Fruit fly (Drosophila melanogaster) whole organism, embryonic: ENCODE data around the gene CG6163.

Source experiments
- ATbp ChIP-seq: fragments of 200-800 bp; sonication (Bioruptor generic); optimal IDR thresholded peaks from 2 replicates; lab custom pipeline; 2017; ENCODE audit warnings: missing biosample characterization, mild to moderate bottlenecking, missing genetic modification characterization, missing genetic modification reagents
- Blimp-1 ChIP-seq: fragments of 200-800 bp; sonication (Bioruptor generic); optimal IDR thresholded peaks from 3 replicates; lab custom pipeline; 2018; ENCODE audit warnings: missing biosample characterization, missing genetic modification characterization, mild to moderate bottlenecking, moderate library complexity, missing genetic modification reagents
- C15 ChIP-seq: fragments of 200-800 bp; sonication (Bioruptor generic); IDR thresholded peaks from 3 replicates; pipeline ENCODE4 v1.3.6; 2022; ENCODE audit warnings: missing biosample characterization, missing genetic modification characterization
- CG10462 ChIP-seq: fragments of 200-800 bp; sonication (Bioruptor generic); optimal IDR thresholded peaks from 2 replicates; lab custom pipeline; 2016; ENCODE audit warnings: missing biosample characterization, missing genetic modification characterization
- CG12299 ChIP-seq: fragments of 200-800 bp; sonication (Bioruptor generic); optimal IDR thresholded peaks from 2 replicates; lab custom pipeline; 2018; ENCODE audit warnings: missing biosample characterization, mild to moderate bottlenecking, missing genetic modification characterization
- CG1233 ChIP-seq: fragments of 200-800 bp; sonication (Bioruptor generic); optimal IDR thresholded peaks from 4 replicates; lab custom pipeline; 2018; ENCODE audit warnings: missing biosample characterization, mild to moderate bottlenecking, missing genetic modification characterization
- CG13287 ChIP-seq: fragments of 200-800 bp; sonication (Bioruptor generic); IDR thresholded peaks from 2 replicates; pipeline ENCODE4 v1.3.6; 2022; ENCODE audit warnings: missing biosample characterization, missing genetic modification characterization; ENCODE audit not compliant: partially characterized antibody
- CG14050 ChIP-seq: fragments of 200-800 bp; sonication (Bioruptor generic); IDR thresholded peaks from 3 replicates; pipeline ENCODE4 v1.3.6; 2022; ENCODE audit warnings: missing biosample characterization, missing genetic modification characterization
- CG14965 ChIP-seq: fragments of 200-800 bp; sonication (Bioruptor generic); optimal IDR thresholded peaks from 2 replicates; lab custom pipeline; 2016; ENCODE audit warnings: missing biosample characterization, missing genetic modification characterization, borderline replicate concordance
- CG15269 ChIP-seq: fragments of 200-800 bp; sonication (Bioruptor generic); optimal IDR thresholded peaks from 2 replicates; lab custom pipeline; 2018; ENCODE audit warnings: missing biosample characterization, mild to moderate bottlenecking, missing genetic modification characterization, moderate library complexity
- CG17802 ChIP-seq: fragments of 200-800 bp; sonication (Bioruptor generic); optimal IDR thresholded peaks from 2 replicates; lab custom pipeline; 2018; ENCODE audit warnings: missing biosample characterization, mild to moderate bottlenecking, missing genetic modification characterization, moderate library complexity
- CG17829 ChIP-seq: fragments of 200-800 bp; optimal IDR thresholded peaks from 2 replicates; lab custom pipeline; 2019; ENCODE audit warnings: missing biosample characterization, mild to moderate bottlenecking, missing genetic modification characterization, moderate library complexity
- CG18262 ChIP-seq: fragments of 200-800 bp; optimal IDR thresholded peaks from 3 replicates; lab custom pipeline; 2019; ENCODE audit warnings: missing biosample characterization, mild to moderate bottlenecking, missing genetic modification characterization, moderate library complexity
- CG1832 ChIP-seq: fragments of 200-800 bp; sonication (Bioruptor generic); optimal IDR thresholded peaks from 2 replicates; lab custom pipeline; 2017; ENCODE audit warnings: missing biosample characterization, mild to moderate bottlenecking, missing genetic modification characterization, inconsistent platforms
- CG30403 ChIP-seq: fragments of 200-800 bp; sonication (Bioruptor generic); optimal IDR thresholded peaks from 3 replicates; lab custom pipeline; 2016; ENCODE audit warnings: missing biosample characterization, missing genetic modification characterization
- CG3163 ChIP-seq: fragments of 200-800 bp; sonication (Bioruptor generic); optimal IDR thresholded peaks from 3 replicates; lab custom pipeline; 2016; ENCODE audit warnings: missing biosample characterization, missing genetic modification characterization
- CG33557 ChIP-seq: fragments of 200-800 bp; sonication (Bioruptor generic); optimal IDR thresholded peaks from 2 replicates; lab custom pipeline; 2019; ENCODE audit warnings: missing biosample characterization, mild to moderate bottlenecking, missing genetic modification characterization, moderate library complexity
- CG3995 ChIP-seq: fragments of 200-800 bp; sonication (Bioruptor generic); optimal IDR thresholded peaks from 3 replicates; lab custom pipeline; 2016; ENCODE audit warnings: missing biosample characterization, missing genetic modification characterization
- CG6272 ChIP-seq: fragments of 200-800 bp; sonication (Bioruptor generic); IDR thresholded peaks from 2 replicates; pipeline ENCODE4 v1.3.6; 2022; ENCODE audit warnings: missing biosample characterization, missing genetic modification characterization
- CG7556 ChIP-seq: fragments of 200-800 bp; sonication (Bioruptor generic); optimal IDR thresholded peaks from 2 replicates; lab custom pipeline; 2017; ENCODE audit warnings: missing biosample characterization, mild to moderate bottlenecking, missing genetic modification characterization
- CG8924 ChIP-seq: fragments of 200-800 bp; optimal IDR thresholded peaks from 3 replicates; lab custom pipeline; 2019; ENCODE audit warnings: missing biosample characterization, mild to moderate bottlenecking, missing genetic modification characterization, moderate library complexity
- CG9817 ChIP-seq: fragments of 200-800 bp; sonication (Bioruptor generic); optimal IDR thresholded peaks from 2 replicates; lab custom pipeline; 2018; ENCODE audit warnings: missing biosample characterization, mild to moderate bottlenecking, missing genetic modification characterization, moderate library complexity
- Dad ChIP-seq: fragments of 200-800 bp; sonication (Bioruptor generic); optimal IDR thresholded peaks from 3 replicates; lab custom pipeline; 2016; ENCODE audit warnings: missing biosample characterization, missing genetic modification characterization
- Eip74EF ChIP-seq, 2 experiments: fragments of 200-800 bp in 1 of 2; fragments of >200 bp in 1 of 2; sonication (Bioruptor generic) in 1 of 2; optimal IDR thresholded peaks; 2 replicates each; lab custom pipeline; 2017 to 2019; ENCODE audit warnings: missing biosample characterization in 2 of 2, missing genetic modification characterization in 2 of 2, mild to moderate bottlenecking in 1 of 2, moderate library complexity in 1 of 2
- Elba2 ChIP-seq: fragments of 200-800 bp; sonication (Bioruptor generic); optimal IDR thresholded peaks from 3 replicates; lab custom pipeline; 2016; ENCODE audit warnings: missing biosample characterization, missing genetic modification characterization
- Hand ChIP-seq: fragments of 200-800 bp; sonication (Bioruptor generic); optimal IDR thresholded peaks from 2 replicates; lab custom pipeline; 2017; ENCODE audit warnings: mild to moderate bottlenecking, missing biosample characterization, missing genetic modification reagents, missing genetic modification characterization
- Hr39 ChIP-seq: fragments of >200 bp; optimal IDR thresholded peaks from 2 replicates; lab custom pipeline; 2017
- Hsf ChIP-seq: fragments of 200-800 bp; sonication (Bioruptor generic); optimal IDR thresholded peaks from 3 replicates; lab custom pipeline; 2016; ENCODE audit warnings: missing biosample characterization, missing genetic modification characterization
- Meics ChIP-seq: fragments of 200-800 bp; sonication (Bioruptor generic); optimal IDR thresholded peaks from 2 replicates; lab custom pipeline; 2017; ENCODE audit warnings: missing biosample characterization, mild to moderate bottlenecking, missing genetic modification characterization
- NfI ChIP-seq: fragments of 200-800 bp; sonication (Bioruptor generic); optimal IDR thresholded peaks from 3 replicates; lab custom pipeline; 2018; ENCODE audit warnings: missing biosample characterization, mild to moderate bottlenecking, missing genetic modification characterization, moderate library complexity
- Usf ChIP-seq: fragments of 200-800 bp; sonication (Bioruptor generic); optimal IDR thresholded peaks from 2 replicates; lab custom pipeline; 2017; ENCODE audit warnings: missing genotype, missing biosample characterization, missing genetic modification characterization
- Vsx1 ChIP-seq: fragments of 200-800 bp; sonication (Bioruptor generic); optimal IDR thresholded peaks from 2 replicates; lab custom pipeline; 2017; ENCODE audit warnings: missing biosample characterization, mild to moderate bottlenecking, missing genetic modification characterization, missing genetic modification reagents
- bsh ChIP-seq, 2 experiments: fragments of 200-800 bp; sonication (Bioruptor generic); optimal IDR thresholded peaks; 2 replicates each; lab custom pipeline; 2017 to 2018; ENCODE audit warnings: mild to moderate bottlenecking in 2 of 2, missing biosample characterization in 2 of 2, missing genetic modification characterization in 2 of 2, moderate library complexity in 1 of 2
- chm ChIP-seq: fragments of 200-800 bp; sonication (Bioruptor generic); IDR thresholded peaks from 2 replicates; pipeline ENCODE4 v1.3.6; 2022; ENCODE audit warnings: missing biosample characterization, missing genetic modification characterization
- emc ChIP-seq: fragments of 200-800 bp; sonication (Bioruptor generic); optimal IDR thresholded peaks from 2 replicates; lab custom pipeline; 2016; ENCODE audit warnings: missing biosample characterization, missing genetic modification characterization
- ftz-f1 ChIP-seq: fragments of 200-800 bp; sonication (Bioruptor generic); optimal IDR thresholded peaks from 2 replicates; lab custom pipeline; 2016; ENCODE audit warnings: missing biosample characterization, missing genetic modification characterization
- fu2 ChIP-seq: fragments of 200-800 bp; sonication (Bioruptor generic); optimal IDR thresholded peaks from 2 replicates; lab custom pipeline; 2016; ENCODE audit warnings: missing biosample characterization, missing genetic modification characterization
- gcm ChIP-seq: fragments of 200-800 bp; sonication (Bioruptor generic); optimal IDR thresholded peaks from 2 replicates; lab custom pipeline; 2019; ENCODE audit warnings: missing biosample characterization, mild to moderate bottlenecking, missing genetic modification characterization, moderate library complexity
- kay ChIP-seq: fragments of 200-800 bp; sonication (Bioruptor generic); optimal IDR thresholded peaks from 2 replicates; lab custom pipeline; 2016; ENCODE audit warnings: missing biosample characterization, missing genetic modification characterization
- knrl ChIP-seq: fragments of 200-800 bp; sonication (Bioruptor generic); IDR thresholded peaks from 3 replicates; pipeline ENCODE4 v1.3.6; 2022; ENCODE audit warnings: missing biosample characterization, missing genetic modification characterization; ENCODE audit not compliant: partially characterized antibody
- lbe ChIP-seq: fragments of 200-800 bp; sonication (Bioruptor generic); optimal IDR thresholded peaks from 2 replicates; lab custom pipeline; 2016; ENCODE audit warnings: missing biosample characterization, mild to moderate bottlenecking, missing genetic modification characterization
- mam ChIP-seq: fragments of 200-800 bp; sonication (Bioruptor generic); optimal IDR thresholded peaks from 3 replicates; lab custom pipeline; 2016; ENCODE audit warnings: missing biosample characterization, missing genetic modification characterization
- pita ChIP-seq: fragments of 200-800 bp; sonication (Bioruptor generic); optimal IDR thresholded peaks from 2 replicates; lab custom pipeline; 2017; ENCODE audit warnings: missing biosample characterization, mild to moderate bottlenecking, missing genetic modification characterization
- sc ChIP-seq, 3 experiments: fragments of >200 bp in 2 of 3; fragments of 200-800 bp in 1 of 3; sonication (Bioruptor generic) in 1 of 3; optimal IDR thresholded peaks; 2 replicates in 2 of 3; 3 replicates in 1 of 3; lab custom pipeline; 2017; ENCODE audit warnings: mild to moderate bottlenecking in 1 of 3, missing biosample characterization in 1 of 3, missing genetic modification characterization in 1 of 3, missing genetic modification reagents in 1 of 3
- sens-2 ChIP-seq: fragments of 200-800 bp; sonication (Bioruptor generic); IDR thresholded peaks from 2 replicates; pipeline ENCODE4 v1.3.6; 2022; ENCODE audit warnings: missing biosample characterization, missing genetic modification characterization
- seq ChIP-seq: fragments of 200-800 bp; sonication (Bioruptor generic); IDR thresholded peaks from 2 replicates; pipeline ENCODE4 v1.3.6; 2022; ENCODE audit warnings: missing biosample characterization, missing genetic modification characterization
- usp ChIP-seq: fragments of >200 bp; optimal IDR thresholded peaks from 2 replicates; lab custom pipeline; 2017; ENCODE audit warnings: missing biosample characterization, missing genetic modification characterization
- wdn ChIP-seq: fragments of 200-800 bp; sonication (Bioruptor generic); IDR thresholded peaks from 2 replicates; pipeline ENCODE4 v1.3.6; 2022; ENCODE audit warnings: missing biosample characterization, missing genetic modification characterization
- zen ChIP-seq: fragments of 200-800 bp; sonication (Bioruptor generic); optimal IDR thresholded peaks from 3 replicates; lab custom pipeline; 2018; ENCODE audit warnings: missing biosample characterization, mild to moderate bottlenecking, missing genetic modification characterization, moderate library complexity

Gene CG6163

DNA sequence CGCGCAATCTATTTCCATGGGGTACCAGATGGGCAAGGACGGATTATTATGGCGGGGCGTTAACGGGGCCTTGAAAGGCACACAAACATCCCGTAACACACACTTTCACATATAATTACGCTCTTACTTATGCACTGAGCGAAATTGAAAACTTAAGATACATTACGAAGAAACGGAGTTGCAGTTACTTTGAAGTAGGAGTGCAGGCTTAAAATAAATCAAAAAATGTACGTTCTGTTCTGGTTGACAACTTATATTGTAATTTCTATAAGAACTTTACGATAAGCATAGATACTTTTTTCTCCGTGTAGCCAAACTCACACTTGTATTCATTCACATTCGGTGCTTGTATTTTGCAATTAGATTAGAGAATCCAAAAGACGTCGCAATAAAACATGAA lies 11.7 kb downstream of the CG6163 start (continued):
- TF ChIP-seq Dad (GFP tag; lab: Kevin White, UChicago) (peak; percentile 80), Hr39 (no peak), Usf (GFP tag; lab: Kevin White, UChicago) (peak; percentile 78), ATbp (GFP tag; lab: Kevin White, UChicago) (peak; percentile 55), ftz-f1 (peak; percentile 70), sc (optimal IDR thresholded peaks at IDR 0.05; lab: Kevin White, UChicago) (no peak), sc (GFP tag; optimal IDR thresholded peaks at IDR 0.05; lab: Kevin White, UChicago) (peak; percentile 23), CG9817 (tag; lab: Kevin White, UChicago) (peak; percentile 88), bsh (GFP tag; optimal IDR thresholded peaks at IDR 0.05; lab: Kevin White, UChicago) (peak in 1 of 2 experiments; percentile 71), CG10462 (GFP tag; lab: Kevin White, UChicago) (no peak), gcm (GFP tag; lab: Kevin White, UChicago) (peak; percentile 63), CG12299 (tag; lab: Kevin White, UChicago) (peak; percentile 68), CG14965 (GFP tag; lab: Kevin White, UChicago) (peak; percentile 36), sens-2 (0 out of 2 replicates have a peak, but pooled peaks have one; percentile 10), CG18262 (tag; lab: Kevin White, UChicago) (peak; percentile 67), knrl (GFP tag; lab: Robert Waterston, UW) (no peak), CG17802 (tag; lab: Kevin White, UChicago) (peak; percentile 14), Meics (GFP tag; lab: Kevin White, UChicago) (peak; percentile 91), CG3995 (GFP tag; lab: Kevin White, UChicago) (peak; percentile 59), Elba2 (GFP tag; lab: Kevin White, UChicago) (peak; percentile 6), chm (GFP tag; lab: Robert Waterston, UW) (peak; percentile 47; the same call in 1 of the 2 replicates), pita (GFP tag; lab: Kevin White, UChicago) (no peak), Vsx1 (GFP tag; lab: Kevin White, UChicago) (peak; percentile 44), Eip74EF (GFP tag; optimal IDR thresholded peaks at IDR 0.05; lab: Kevin White, UChicago) (no peak), kay (peak; percentile 69), Hsf (GFP tag; lab: Kevin White, UChicago) (peak; percentile 88), seq (GFP tag; lab: Robert Waterston, UW) (peak; percentile 87), CG1832 (GFP tag; lab: Kevin White, UChicago) (no peak), lbe (GFP tag; lab: Kevin White, UChicago) (peak; percentile 94), CG3163 (GFP tag; lab: Kevin White, UChicago) (peak; percentile 55), CG1233 (peak; percentile 61), Blimp-1 (peak; percentile 69), CG17829 (peak; percentile 58), usp (GFP tag; lab: Kevin White, UChicago) (no peak), fu2 (GFP tag; lab: Kevin White, UChicago) (peak; percentile 91), Hand (GFP tag; lab: Kevin White, UChicago) (peak; percentile 85), NfI (GFP tag; lab: Kevin White, UChicago) (peak; percentile 89), zen (peak; percentile 46), CG30403 (GFP tag; lab: Kevin White, UChicago) (peak; percentile 87), C15 (peak; percentile 47; the same call in 1 of the 3 replicates), CG8924 (tag; lab: Kevin White, UChicago) (peak; percentile 83), CG6272 (peak; percentile 75), CG7556 (peak; percentile 79), emc (peak; percentile 73), CG15269 (tag; lab: Kevin White, UChicago) (peak; percentile 89), CG14050 (peak; percentile 71), wdn (peak; percentile 89), CG13287 (GFP tag; lab: Robert Waterston, UW) (no peak), mam (peak; percentile 95), CG33557 (no peak)
